Fruit fly (Drosophila melanogaster): ENCODE data around the gene Gr64e.
A peak's percentile ranks its signal among the peaks of the same experiment; 100 is the strongest.

Gr64e gene

dm6 chr3L:4018228-4018928, 13.6 kb upstream of the Gr64e start, which contains the start of gene FoxL1 (continued):
- no peak for TF ChIP-seq Max (GFP tag; optimal IDR thresholded peaks at IDR 0.05)
- TF ChIP-seq CG11504 (tag; optimal IDR thresholded peaks at IDR 0.05): peak; percentile 33
- TF ChIP-seq ems (GFP tag; optimal IDR thresholded peaks at IDR 0.05): no peak
- TF ChIP-seq Sox100B (GFP tag; optimal IDR thresholded peaks at IDR 0.05): peak; percentile 10
- TF ChIP-seq Trl (optimal IDR thresholded peaks at IDR 0.05): no peak
- no peak for TF ChIP-seq Trl (GFP tag; optimal IDR thresholded peaks at IDR 0.05)
- peak; percentile 22 for TF ChIP-seq CoRest (tag; optimal IDR thresholded peaks at IDR 0.05)
- no peak for TF ChIP-seq hb (GFP tag; IDR thresholded peaks at IDR 0.05; ENCODE audit: partially characterized antibody)
- no peak for TF ChIP-seq klu (GFP tag; IDR thresholded peaks at IDR 0.05)
- TF ChIP-seq CG6254 (GFP tag; optimal IDR thresholded peaks at IDR 0.05): no peak
- no peak for TF ChIP-seq corto (GFP tag; optimal IDR thresholded peaks at IDR 0.05)
- no peak for TF ChIP-seq jing (GFP tag; optimal IDR thresholded peaks at IDR 0.05)
- no peak for TF ChIP-seq CG6175 (GFP tag; IDR thresholded peaks at IDR 0.05)
- TF ChIP-seq NK7.1 (GFP tag; optimal IDR thresholded peaks at IDR 0.05): no peak
- no peak for TF ChIP-seq Fer3 (tag; optimal IDR thresholded peaks at IDR 0.05)
- TF ChIP-seq CG12391 (tag; optimal IDR thresholded peaks at IDR 0.05): peak; percentile 21
- TF ChIP-seq CG7745 (tag; optimal IDR thresholded peaks at IDR 0.05): no peak
- TF ChIP-seq CG11085 (GFP tag; IDR thresholded peaks at IDR 0.05): no peak
- no peak for TF ChIP-seq Spps (tag; optimal IDR thresholded peaks at IDR 0.05)
- TF ChIP-seq CG2678 (tag; optimal IDR thresholded peaks at IDR 0.05): peak; percentile 30
- no peak for TF ChIP-seq kay (GFP tag; optimal IDR thresholded peaks at IDR 0.05)
- TF ChIP-seq CG17829 (tag; optimal IDR thresholded peaks at IDR 0.05): peak; percentile 39
- no peak for TF ChIP-seq NC2α (GFP tag; optimal IDR thresholded peaks at IDR 0.05)
- TF ChIP-seq ap (GFP tag; IDR thresholded peaks at IDR 0.05): no peak
- TF ChIP-seq CG4328 (GFP tag; optimal IDR thresholded peaks at IDR 0.05): no peak
- TF ChIP-seq Dad (GFP tag; optimal IDR thresholded peaks at IDR 0.05): no peak
- TF ChIP-seq vfl (GFP tag; optimal IDR thresholded peaks at IDR 0.05): no peak
- TF ChIP-seq B-H2 (GFP tag; optimal IDR thresholded peaks at IDR 0.05): no peak
- no peak for TF ChIP-seq CG12155 (GFP tag; optimal IDR thresholded peaks at IDR 0.05)
- no peak for TF ChIP-seq eyg (GFP tag; optimal IDR thresholded peaks at IDR 0.05)
- no peak for TF ChIP-seq H15 (GFP tag; IDR thresholded peaks at IDR 0.05)
- no peak for TF ChIP-seq unc-4 (GFP tag; IDR thresholded peaks at IDR 0.05; ENCODE audit: partially characterized antibody)
- TF ChIP-seq CG31441 (GFP tag; IDR thresholded peaks at IDR 0.05): peak; percentile 30; the same call in 1 of the 2 replicates
- no peak for TF ChIP-seq cas (GFP tag; IDR thresholded peaks at IDR 0.05)
- peak in 1 of 2 experiments; percentile 40 for TF ChIP-seq Hr51 (GFP tag; optimal IDR thresholded peaks at IDR 0.05)
- TF ChIP-seq oc (tag; optimal IDR thresholded peaks at IDR 0.05): no peak
- TF ChIP-seq fd102C (GFP tag; optimal IDR thresholded peaks at IDR 0.05): no peak
- TF ChIP-seq CG7271 (tag; optimal IDR thresholded peaks at IDR 0.05): no peak
- no peak for TF ChIP-seq ara (GFP tag; IDR thresholded peaks at IDR 0.05)
- TF ChIP-seq cg (GFP tag; optimal IDR thresholded peaks at IDR 0.05): peak; percentile 34
- TF ChIP-seq ssp (GFP tag; IDR thresholded peaks at IDR 0.05): no peak
- TF ChIP-seq CG2129 (GFP tag; IDR thresholded peaks at IDR 0.05; ENCODE audit: partially characterized antibody): no peak
- no peak for TF ChIP-seq gro (GFP tag; optimal IDR thresholded peaks at IDR 0.05)
- peak; percentile 54 for TF ChIP-seq CG2712 (tag; optimal IDR thresholded peaks at IDR 0.05)
- TF ChIP-seq D19A (tag; optimal IDR thresholded peaks at IDR 0.05): peak; percentile 91
- TF ChIP-seq CG8478 (optimal IDR thresholded peaks at IDR 0.05): no peak
- TF ChIP-seq al (GFP tag; IDR thresholded peaks at IDR 0.05): no peak
- no peak for TF ChIP-seq Hr3 (GFP tag; optimal IDR thresholded peaks at IDR 0.05)
- TF ChIP-seq Jarid2 (GFP tag; optimal IDR thresholded peaks at IDR 0.05): no peak
- TF ChIP-seq CG8290 (GFP tag; optimal IDR thresholded peaks at IDR 0.05): no peak
- TF ChIP-seq CG8290 (tag; optimal IDR thresholded peaks at IDR 0.05): no peak

Data from whole organism, embryonic.